Worm (Caenorhabditis elegans): ENCODE measurements around the gene C06A1.7.
A peak's percentile ranks its signal among the peaks of the same experiment; 100 is the strongest.

Gene C06A1.7

ce11 chrII:10556550-10557205 lies 8.0 kb upstream of the C06A1.7 start:
- no peak for TF ChIP-seq ceh-45 (GFP tag; IDR thresholded peaks at IDR 0.05)
- no peak for TF ChIP-seq hlh-13 (GFP tag; optimal IDR thresholded peaks at IDR 0.05)
- peak; percentile 25 for TF ChIP-seq elt-2 (tag; optimal IDR thresholded peaks at IDR 0.05)
- TF ChIP-seq madf-2 (tag; optimal IDR thresholded peaks at IDR 0.05) = no peak

- TF ChIP-seq K02D7.2 (tag; optimal IDR thresholded peaks at IDR 0.05) (no peak), hlh-30 (tag; optimal IDR thresholded peaks at IDR 0.05; ENCODE audit: insufficient read depth) (peak; percentile 43)
Measured at ce11 chrII:10557206-10557574, 7.5 kb upstream of the C06A1.7 start.

ce11 chrII:10558345-10558744 lies 6.3 kb upstream of the C06A1.7 start:
- TF ChIP-seq hlh-30 (tag; optimal IDR thresholded peaks at IDR 0.05; ENCODE audit: insufficient read depth) = peak; percentile 50
- no peak for TF ChIP-seq nhr-11 (tag; optimal IDR thresholded peaks at IDR 0.05)

- no peak for TF ChIP-seq ztf-16 (tag; optimal IDR thresholded peaks at IDR 0.05)
- no peak for TF ChIP-seq mec-3 (tag; optimal IDR thresholded peaks at IDR 0.05; ENCODE audit: borderline replicate concordance)
- TF ChIP-seq odd-2 (tag; optimal IDR thresholded peaks at IDR 0.05) = no peak
- TF ChIP-seq hlh-30 (tag; optimal IDR thresholded peaks at IDR 0.05; ENCODE audit: insufficient read depth) = peak; percentile 85
- peak; percentile 34 for TF ChIP-seq ref-2 (tag; optimal IDR thresholded peaks at IDR 0.05)
- peak; percentile 17 for TF ChIP-seq ceh-18 (tag; optimal IDR thresholded peaks at IDR 0.05)
- TF ChIP-seq tbx-2 (tag; optimal IDR thresholded peaks at IDR 0.05) = peak; percentile 11
- peak; percentile 24 for TF ChIP-seq nfya-1 (tag; optimal IDR thresholded peaks at IDR 0.05)
- peak; percentile 49 for TF ChIP-seq unc-42 (tag; optimal IDR thresholded peaks at IDR 0.05)
- no peak for TF ChIP-seq pqm-1 (tag; optimal IDR thresholded peaks at IDR 0.05)
Measured at ce11 chrII:10558962-10559415, 5.7 kb upstream of the C06A1.7 start.

- TF ChIP-seq ceh-18 (tag; optimal IDR thresholded peaks at IDR 0.05) (no peak), ref-2 (tag; optimal IDR thresholded peaks at IDR 0.05) (no peak), pha-2 (tag; optimal IDR thresholded peaks at IDR 0.05) (no peak), fkh-10 (GFP tag; optimal IDR thresholded peaks at IDR 0.05) (no peak), ceh-2 (tag; optimal IDR thresholded peaks at IDR 0.05) (no peak), unc-42 (tag; optimal IDR thresholded peaks at IDR 0.05) (no peak), K02D7.2 (tag; optimal IDR thresholded peaks at IDR 0.05) (no peak), hlh-6 (tag; optimal IDR thresholded peaks at IDR 0.05) (no peak), ceh-6 (GFP tag; optimal IDR thresholded peaks at IDR 0.05) (no peak), ceh-14 (tag; optimal IDR thresholded peaks at IDR 0.05) (no peak), ceh-48 (tag; optimal IDR thresholded peaks at IDR 0.05) (no peak)
Measured at ce11 chrII:10559671-10560184, 5.0 kb upstream of the C06A1.7 start.

- TF ChIP-seq sdc-2 (tag; optimal IDR thresholded peaks at IDR 0.05) (peak; percentile 79), pros-1 (tag; optimal IDR thresholded peaks at IDR 0.05) (peak; percentile 91), ceh-48 (tag; optimal IDR thresholded peaks at IDR 0.05) (peak; percentile 81), C08G9.2 (tag; optimal IDR thresholded peaks at IDR 0.05) (peak; percentile 84), dve-1 (tag; optimal IDR thresholded peaks at IDR 0.05) (peak; percentile 99), K02D7.2 (tag; optimal IDR thresholded peaks at IDR 0.05) (peak; percentile 79), pqm-1 (tag; optimal IDR thresholded peaks at IDR 0.05) (peak; percentile 77), elt-4 (tag; optimal IDR thresholded peaks at IDR 0.05) (no peak), ceh-45 (GFP tag; IDR thresholded peaks at IDR 0.05) (peak; percentile 68; the same call in 1 of the 2 replicates), ceh-18 (tag; optimal IDR thresholded peaks at IDR 0.05) (peak; percentile 100), madf-2 (tag; optimal IDR thresholded peaks at IDR 0.05) (peak; percentile 81), F13H6.1 (tag; optimal IDR thresholded peaks at IDR 0.05) (peak; percentile 85), ttx-3 (tag; optimal IDR thresholded peaks at IDR 0.05) (peak; percentile 68), hlh-8 (tag; optimal IDR thresholded peaks at IDR 0.05) (peak; percentile 87), ceh-31 (tag; optimal IDR thresholded peaks at IDR 0.05) (peak; percentile 98), T23F11.4 (GFP tag; optimal IDR thresholded peaks at IDR 0.05) (peak; percentile 85), unc-55 (GFP tag; optimal IDR thresholded peaks at IDR 0.05) (peak; percentile 95), ceh-14 (tag; optimal IDR thresholded peaks at IDR 0.05) (peak; percentile 98), nhr-232 (tag; optimal IDR thresholded peaks at IDR 0.05) (no peak), hlh-15 (tag; optimal IDR thresholded peaks at IDR 0.05) (peak; percentile 35), pax-1 (tag; optimal IDR thresholded peaks at IDR 0.05) (peak; percentile 96), ceh-19 (GFP tag; optimal IDR thresholded peaks at IDR 0.05) (peak; percentile 84), unc-86 (tag; optimal IDR thresholded peaks at IDR 0.05) (peak; percentile 97), nfya-1 (tag; optimal IDR thresholded peaks at IDR 0.05) (peak; percentile 99), nhr-11 (tag; optimal IDR thresholded peaks at IDR 0.05) (peak; percentile 100)
Measured at ce11 chrII:10563368-10563767, 1.3 kb upstream of the C06A1.7 start, which contains the start of gene cdc-48.1. Gene cdc-48.1, minus strand, starts transcription at chrII:10563407.

Data from whole organism, late embryonic.